Worm (Caenorhabditis elegans) whole organism, L2 larva: Measurements from ENCODE around the gene W01B6.8.

ENCODE experiments used
- C34F6.9 ChIP-seq: fragments of 150-350 bp; optimal IDR thresholded peaks from 2 replicates; lab custom pipeline; 2014; ENCODE audit warnings: missing biosample characterization, missing genetic modification characterization
- F13H6.1 ChIP-seq: sonication (generic microtip); optimal IDR thresholded peaks from 2 replicates; lab custom pipeline; 2016; ENCODE audit warnings: missing genetic modification characterization, missing compliant biosample characterization
- R02D3.7 ChIP-seq: fragments of 150-350 bp; optimal IDR thresholded peaks from 2 replicates; lab custom pipeline; 2014; ENCODE audit warnings: missing biosample characterization, missing genetic modification characterization
- Y55F3AM.14 ChIP-seq: fragments of 200-800 bp; sonication (Bioruptor generic); optimal IDR thresholded peaks from 2 replicates; lab custom pipeline; 2018; ENCODE audit warnings: mild to moderate bottlenecking, missing genetic modification characterization, missing compliant biosample characterization
- ama-1 ChIP-seq: fragments of 150-350 bp; optimal IDR thresholded peaks from 2 replicates; lab custom pipeline; 2018; ENCODE audit warnings: inconsistent platforms
- blmp-1 ChIP-seq: sonication (generic microtip); optimal IDR thresholded peaks from 2 replicates; lab custom pipeline; 2017; ENCODE audit warnings: missing genetic modification characterization, mild to moderate bottlenecking, missing compliant biosample characterization, antibody characterized with exemption, moderate library complexity; ENCODE audit not compliant: insufficient read depth
- ceh-16 ChIP-seq: fragments of 150-350 bp; optimal IDR thresholded peaks from 2 replicates; lab custom pipeline; 2014; ENCODE audit warnings: missing biosample characterization, missing genetic modification characterization
- crh-2 ChIP-seq: sonication (generic microtip); optimal IDR thresholded peaks from 2 replicates; lab custom pipeline; 2017; ENCODE audit warnings: missing biosample characterization, missing genetic modification characterization
- dmd-4 ChIP-seq: sonication (generic microtip); optimal IDR thresholded peaks from 2 replicates; lab custom pipeline; 2017; ENCODE audit warnings: missing biosample characterization, missing genetic modification characterization
- egl-27 ChIP-seq: sonication (generic microtip); optimal IDR thresholded peaks from 3 replicates; lab custom pipeline; 2017; ENCODE audit warnings: missing biosample characterization, missing genetic modification reagents, missing genetic modification characterization
- elt-1 ChIP-seq: fragments of 150-350 bp; optimal IDR thresholded peaks from 2 replicates; lab custom pipeline; 2014; ENCODE audit warnings: missing biosample characterization, missing genetic modification characterization
- elt-3 ChIP-seq: sonication (generic microtip); optimal IDR thresholded peaks from 2 replicates; lab custom pipeline; 2017; ENCODE audit warnings: missing biosample characterization, missing genetic modification characterization
- fos-1 ChIP-seq: fragments of 150-350 bp; optimal IDR thresholded peaks from 2 replicates; lab custom pipeline; 2014; ENCODE audit warnings: missing biosample characterization, missing genetic modification characterization
- lin-11 ChIP-seq: fragments of 150-350 bp; sonication (generic microtip); optimal IDR thresholded peaks from 2 replicates; lab custom pipeline; 2014; ENCODE audit warnings: missing biosample characterization, missing genetic modification characterization, inconsistent platforms, mixed read lengths
- lin-39 ChIP-seq: fragments of 150-350 bp; optimal IDR thresholded peaks from 2 replicates; lab custom pipeline; 2014; ENCODE audit warnings: missing biosample characterization, missing genetic modification reagents, missing genetic modification characterization
- lsy-2 ChIP-seq, 2 experiments: fragments of 150-350 bp in 1 of 2; sonication (generic microtip) in 1 of 2; optimal IDR thresholded peaks; 2 replicates each; lab custom pipeline; 2014 to 2017; ENCODE audit warnings: missing biosample characterization in 2 of 2, missing genetic modification characterization in 2 of 2
- mab-5 ChIP-seq: fragments of 150-350 bp; optimal IDR thresholded peaks from 2 replicates; lab custom pipeline; 2014; ENCODE audit warnings: missing biosample characterization, missing genetic modification characterization
- mbf-1 ChIP-seq: sonication (generic microtip); optimal IDR thresholded peaks from 2 replicates; lab custom pipeline; 2017; ENCODE audit warnings: missing biosample characterization, missing genetic modification characterization
- nhr-10 ChIP-seq: sonication (generic microtip); optimal IDR thresholded peaks from 2 replicates; lab custom pipeline; 2017; ENCODE audit warnings: missing biosample characterization, missing genetic modification characterization
- nhr-11 ChIP-seq: fragments of 150-350 bp; optimal IDR thresholded peaks from 2 replicates; lab custom pipeline; 2014; ENCODE audit warnings: missing biosample characterization, missing genetic modification characterization
- nhr-12 ChIP-seq: fragments of 150-350 bp; optimal IDR thresholded peaks from 2 replicates; lab custom pipeline; 2014; ENCODE audit warnings: missing biosample characterization, missing genetic modification characterization
- nhr-129 ChIP-seq: fragments of 150-350 bp; optimal IDR thresholded peaks from 2 replicates; lab custom pipeline; 2014; ENCODE audit warnings: missing biosample characterization, missing genetic modification characterization
- nhr-21 ChIP-seq: fragments of 150-350 bp; optimal IDR thresholded peaks from 2 replicates; lab custom pipeline; 2014; ENCODE audit warnings: missing biosample characterization, missing genetic modification characterization
- nhr-237 ChIP-seq: fragments of 150-350 bp; optimal IDR thresholded peaks from 2 replicates; lab custom pipeline; 2014; ENCODE audit warnings: missing biosample characterization, missing genetic modification characterization
- nhr-25 ChIP-seq: fragments of 150-350 bp; sonication (generic microtip); optimal IDR thresholded peaks from 3 replicates; lab custom pipeline; 2014; ENCODE audit warnings: missing biosample characterization, missing genetic modification characterization
- nhr-6 ChIP-seq: fragments of 150-350 bp; optimal IDR thresholded peaks from 2 replicates; lab custom pipeline; 2014; ENCODE audit warnings: missing biosample characterization, missing genetic modification characterization
- nhr-77 ChIP-seq: fragments of 150-350 bp; optimal IDR thresholded peaks from 2 replicates; lab custom pipeline; 2014; ENCODE audit warnings: missing biosample characterization, missing genetic modification characterization
- peb-1 ChIP-seq: fragments of 150-350 bp; optimal IDR thresholded peaks from 2 replicates; lab custom pipeline; 2014; ENCODE audit warnings: missing biosample characterization, missing genetic modification characterization
- skn-1 ChIP-seq: sonication (generic microtip); optimal IDR thresholded peaks from 2 replicates; lab custom pipeline; 2017; ENCODE audit warnings: missing biosample characterization, missing genetic modification characterization
- sma-9 ChIP-seq, 2 experiments: fragments of 150-350 bp in 1 of 2; sonication (generic microtip) in 1 of 2; optimal IDR thresholded peaks; 2 replicates each; lab custom pipeline; 2014 to 2016; ENCODE audit warnings: missing genetic modification characterization in 2 of 2, mild to moderate bottlenecking in 1 of 2, missing biosample characterization in 1 of 2, missing compliant biosample characterization in 1 of 2, missing genetic modification reagents in 1 of 2, moderate library complexity in 1 of 2
- snpc-4 ChIP-seq: fragments of 150-350 bp; optimal IDR thresholded peaks from 2 replicates; lab custom pipeline; 2014; ENCODE audit warnings: missing biosample characterization, missing genetic modification characterization
- unc-39 ChIP-seq: fragments of 150-350 bp; optimal IDR thresholded peaks from 2 replicates; lab custom pipeline; 2014; ENCODE audit warnings: missing biosample characterization, missing genetic modification characterization
- unc-55 ChIP-seq: fragments of 150-350 bp; sonication (generic microtip); optimal IDR thresholded peaks from 3 replicates; lab custom pipeline; 2014; ENCODE audit warnings: missing biosample characterization, missing genetic modification reagents, missing genetic modification characterization
- unc-62 ChIP-seq: fragments of 150-350 bp; optimal IDR thresholded peaks from 2 replicates; lab custom pipeline; 2014; ENCODE audit warnings: missing biosample characterization, missing genetic modification reagents, missing genetic modification characterization
- ztf-11 ChIP-seq: sonication (generic microtip); optimal IDR thresholded peaks from 2 replicates; lab custom pipeline; 2017; ENCODE audit warnings: missing biosample characterization, missing genetic modification characterization

The W01B6.8 gene

DNA sequence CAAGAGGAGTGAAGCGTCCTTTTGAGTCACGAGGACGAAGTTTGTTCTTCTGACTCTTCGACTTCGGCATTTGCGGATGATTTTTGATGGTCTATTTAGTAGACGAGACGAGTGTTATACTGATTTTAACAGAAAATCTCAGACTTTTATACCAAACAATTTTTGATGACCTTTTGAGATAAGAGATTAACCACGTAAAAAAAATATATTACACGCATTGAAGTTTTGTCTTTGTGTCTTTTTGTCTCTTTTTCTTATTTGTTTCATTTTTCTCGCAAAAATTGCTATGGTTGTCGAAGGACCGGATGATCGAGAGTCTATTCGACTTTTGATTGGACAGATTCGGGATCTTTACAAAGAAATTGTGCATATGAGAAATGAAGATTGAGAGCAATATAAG lies 27.3 kb upstream of the W01B6.8 start, which contains the start of gene spch-1:
spch-1 (minus strand) TSS at position 101 of the 400 bp plus-strand sequence.
- TF ChIP-seq nhr-6 (tag; lab: Kevin White, UChicago) = no peak
- no peak for TF ChIP-seq unc-55 (GFP tag; lab: Kevin White, UChicago)
- TF ChIP-seq fos-1 = no peak
- TF ChIP-seq nhr-10 = no peak

DNA sequence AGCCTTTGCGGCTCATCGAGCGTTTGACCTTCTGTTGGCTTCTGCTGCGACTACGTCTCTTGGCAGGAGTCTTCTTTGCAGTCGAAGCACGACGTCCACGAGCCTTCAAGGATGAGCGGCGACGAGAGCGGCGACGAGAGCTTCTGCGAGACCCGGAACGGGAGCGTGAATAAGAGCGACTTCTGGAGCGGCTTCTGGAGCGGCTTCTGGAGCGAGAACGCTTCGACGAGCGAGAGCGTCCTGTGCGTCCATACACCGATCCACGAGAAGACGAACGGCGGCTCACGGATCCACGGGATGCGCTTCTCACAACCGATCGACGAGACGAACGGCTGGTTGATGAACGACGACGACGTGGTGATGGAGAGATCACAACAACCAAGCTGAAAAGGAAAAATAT lies 26.7 kb upstream of the W01B6.8 start:
- TF ChIP-seq F13H6.1 (tag; lab: Kevin White, UChicago) (no peak), nhr-237 (tag; lab: Kevin White, UChicago) (no peak), nhr-129 (tag; lab: Kevin White, UChicago) (no peak)

DNA sequence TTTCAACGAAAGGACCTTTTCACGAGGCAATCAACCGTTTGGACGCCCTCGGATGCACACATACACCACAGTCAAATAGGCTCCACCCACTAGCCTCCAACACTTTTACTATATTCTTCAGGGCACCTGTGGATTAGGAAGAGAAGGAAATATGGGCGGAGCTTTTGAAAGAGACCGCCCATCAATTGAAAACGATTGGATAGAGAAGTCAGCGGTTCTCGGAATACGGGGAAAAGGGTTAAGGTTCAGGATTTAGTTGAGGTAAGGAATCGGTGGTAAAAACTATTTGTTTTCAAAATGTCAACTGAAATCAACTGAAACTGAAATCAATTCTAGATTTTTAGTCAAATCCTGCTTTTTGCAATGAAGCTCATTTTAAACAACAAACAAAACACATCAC lies 26.2 kb upstream of the W01B6.8 start, which contains the start of gene egl-38:
egl-38 (minus strand) TSS at position 101 of the 400 bp plus-strand sequence.
- TF ChIP-seq mab-5 (no peak), lsy-2 (tag; optimal IDR thresholded peaks at IDR 0.05; lab: Kevin White, UChicago) (no peak), nhr-129 (tag; lab: Kevin White, UChicago) (no peak), crh-2 (tag; lab: Kevin White, UChicago) (no peak), ama-1 (lab: Kevin White, UChicago) (no peak), ceh-16 (no peak), mbf-1 (tag; lab: Kevin White, UChicago) (no peak), blmp-1 (tag; lab: Kevin White, UChicago) (no peak), F13H6.1 (tag; lab: Kevin White, UChicago) (no peak), elt-1 (tag; lab: Kevin White, UChicago) (no peak), C34F6.9 (tag; lab: Kevin White, UChicago) (no peak), lin-11 (no peak), R02D3.7 (no peak), nhr-77 (no peak)

DNA sequence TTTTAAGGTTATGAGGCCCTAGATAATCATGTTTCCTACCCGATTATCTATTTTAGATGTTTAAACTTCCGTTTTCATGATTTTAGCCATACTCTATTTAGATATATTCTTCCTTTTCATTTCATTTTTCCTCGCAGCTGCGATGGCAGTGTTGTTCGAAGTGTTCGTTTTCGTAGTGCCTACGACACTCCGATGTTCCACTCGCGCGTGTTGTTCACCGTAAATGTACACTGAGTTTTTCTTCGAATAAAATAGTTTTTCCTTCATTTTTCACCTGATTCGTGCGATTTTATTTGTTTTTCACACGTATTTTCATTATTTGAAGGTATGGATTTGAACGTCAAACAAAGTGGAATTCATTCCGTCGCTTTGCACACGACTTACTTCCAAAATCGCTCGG lies 12.7 kb upstream of the W01B6.8 start, which contains the start of gene dis-3:
dis-3 (plus strand) TSS at position 322 of the 400 bp plus-strand sequence.
- TF ChIP-seq unc-39 (tag; lab: Kevin White, UChicago) (no peak), R02D3.7 (peak; percentile 55)

DNA sequence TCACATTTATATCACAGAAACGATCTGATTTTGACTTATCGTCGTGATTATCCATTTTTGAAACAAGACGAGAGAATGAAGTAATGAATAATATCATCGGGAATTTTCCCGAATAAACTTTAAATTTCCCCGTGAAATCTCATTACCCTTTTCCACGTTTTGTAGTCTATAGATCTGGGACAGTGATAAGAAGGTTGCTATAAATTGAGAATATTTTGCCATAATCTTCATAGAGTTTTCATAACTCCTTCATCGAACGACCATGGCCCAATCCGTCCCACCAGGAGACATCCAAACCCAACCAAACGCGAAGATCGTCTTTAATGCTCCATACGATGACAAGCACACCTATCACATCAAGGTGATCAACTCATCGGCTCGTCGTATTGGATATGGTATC lies 11.0 kb upstream of the W01B6.8 start, which contains the start of the genes C04G2.5 and msp-36:
C04G2.5 (minus strand) TSS at position 101 of the 400 bp plus-strand sequence.
msp-36 (plus strand) TSS at position 263 of the 400 bp plus-strand sequence.
- no peak for TF ChIP-seq lsy-2 (tag; optimal IDR thresholded peaks at IDR 0.05; lab: Kevin White, UChicago)
- no peak for TF ChIP-seq nhr-129 (tag; lab: Kevin White, UChicago)
- TF ChIP-seq crh-2 (tag; lab: Kevin White, UChicago) = no peak
- no peak for TF ChIP-seq skn-1 (tag; lab: Kevin White, UChicago)
- no peak for TF ChIP-seq ztf-11
- TF ChIP-seq nhr-11 = no peak

DNA sequence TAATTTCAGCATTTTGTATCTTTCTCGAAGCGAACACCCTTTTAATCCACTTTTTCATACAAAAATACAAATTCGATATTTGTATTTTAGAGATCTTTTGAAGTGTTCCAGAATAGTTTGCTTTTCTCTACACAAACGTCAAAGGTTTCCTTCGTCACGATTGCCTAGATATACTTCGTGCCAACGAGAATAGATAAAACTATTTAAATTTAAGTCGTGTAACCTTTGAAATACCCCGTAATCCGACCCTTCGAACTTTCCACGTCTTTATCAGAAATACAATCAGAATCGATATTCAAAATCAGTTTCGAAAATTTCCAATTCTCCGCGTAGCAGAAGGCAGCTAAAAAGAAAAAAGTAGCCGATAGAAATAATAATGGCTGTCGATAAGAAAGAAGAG lies 6.2 kb upstream of the W01B6.8 start, which contains the start of gene ttbk-5:
ttbk-5 (plus strand) TSS at position 301 of the 400 bp plus-strand sequence.
- TF ChIP-seq egl-27 (tag; lab: Kevin White, UChicago) = no peak
- TF ChIP-seq nhr-129 (tag; lab: Kevin White, UChicago) = no peak
- no peak for TF ChIP-seq Y55F3AM.14 (GFP tag; lab: Kevin White, UChicago)
- no peak for TF ChIP-seq elt-1 (tag; lab: Kevin White, UChicago)
- no peak for TF ChIP-seq peb-1 (tag; lab: Kevin White, UChicago)
- no peak for TF ChIP-seq snpc-4 (tag; lab: Kevin White, UChicago)
- TF ChIP-seq nhr-6 (tag; lab: Kevin White, UChicago) = no peak
- TF ChIP-seq ama-1 (lab: Kevin White, UChicago) = no peak
- no peak for TF ChIP-seq lin-39
- no peak for TF ChIP-seq nhr-12 (tag; lab: Kevin White, UChicago)
- TF ChIP-seq nhr-21 (tag; lab: Kevin White, UChicago) = no peak

DNA sequence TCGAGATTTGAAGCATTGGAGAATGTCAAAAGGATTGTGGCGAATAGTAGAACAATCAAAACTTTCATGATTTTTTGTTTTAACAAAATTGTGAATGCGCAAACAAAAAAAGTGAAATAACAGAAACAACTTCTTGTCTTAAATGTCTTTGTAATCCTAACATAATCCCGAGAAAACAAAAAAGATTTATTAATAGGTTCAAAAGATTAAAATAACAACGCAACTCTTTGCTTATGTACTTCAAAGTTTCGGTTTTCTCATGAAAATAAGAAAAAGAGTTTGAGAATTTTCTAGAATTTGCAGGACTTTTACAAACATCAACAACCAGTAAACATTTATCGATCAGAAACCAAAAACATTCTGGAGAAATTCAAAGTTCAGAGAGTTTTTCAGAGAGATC lies 5.6 kb upstream of the W01B6.8 start, which contains the start of gene ttr-39:
ttr-39 (minus strand) TSS at position 101 of the 400 bp plus-strand sequence.
- TF ChIP-seq unc-62 (GFP tag; lab: Kevin White, UChicago) (no peak), elt-3 (tag; lab: Kevin White, UChicago) (no peak), sma-9 (GFP tag; optimal IDR thresholded peaks at IDR 0.05; lab: Kevin White, UChicago) (no peak), sma-9 (tag; optimal IDR thresholded peaks at IDR 0.05; lab: Kevin White, UChicago) (no peak), lin-11 (no peak), dmd-4 (tag; lab: Kevin White, UChicago) (no peak), snpc-4 (tag; lab: Kevin White, UChicago) (no peak), R02D3.7 (no peak), nhr-25 (tag; lab: Kevin White, UChicago) (no peak)
- TF ChIP-seq, all 48 proteins: peak for 0
